Worm (Caenorhabditis elegans): ENCODE data around the gene F22F7.7.

Gene F22F7.7

ce11 chrV:2139918-2140317 lies at the start of gene F22F7.7:
Gene F22F7.7, minus strand, starts transcription at chrV:2140042.
- no peak for TF ChIP-seq cog-1 (tag; optimal IDR thresholded peaks at IDR 0.05)
- no peak for TF ChIP-seq med-1 (GFP tag; optimal IDR thresholded peaks at IDR 0.05; ENCODE audit: insufficient read depth)
- TF ChIP-seq ref-1 (GFP tag; conservative IDR thresholded peaks at IDR 0.05) = no peak
- TF ChIP-seq ztf-23 (GFP tag; IDR thresholded peaks at IDR 0.05) = no peak
- TF ChIP-seq tab-1 (GFP tag; IDR thresholded peaks at IDR 0.05) = no peak
- TF ChIP-seq flt-1 (GFP tag; IDR thresholded peaks at IDR 0.05) = no peak
- no peak for TF ChIP-seq ztf-29 (GFP tag; IDR thresholded peaks at IDR 0.05)
- no peak for TF ChIP-seq T22C8.4 (GFP tag; IDR thresholded peaks at IDR 0.05)
- no peak for TF ChIP-seq klf-2 (GFP tag; conservative IDR thresholded peaks at IDR 0.05)

ce11 chrV:2187864-2188345 lies 48.1 kb upstream of the F22F7.7 start, which contains the start of gene Y5H2B.3:
Gene Y5H2B.3, plus strand, starts transcription at chrV:2188295.
- TF ChIP-seq tab-1 (GFP tag; IDR thresholded peaks at IDR 0.05) = no peak
- TF ChIP-seq T22C8.4 (GFP tag; IDR thresholded peaks at IDR 0.05) = no peak
- no peak for TF ChIP-seq klf-2 (GFP tag; conservative IDR thresholded peaks at IDR 0.05)
- TF ChIP-seq ztf-23 (GFP tag; IDR thresholded peaks at IDR 0.05) = no peak
- no peak for TF ChIP-seq ref-1 (GFP tag; conservative IDR thresholded peaks at IDR 0.05)
- no peak for TF ChIP-seq flt-1 (GFP tag; IDR thresholded peaks at IDR 0.05)
- no peak for TF ChIP-seq cog-1 (tag; optimal IDR thresholded peaks at IDR 0.05)

- TF ChIP-seq cog-1 (tag; optimal IDR thresholded peaks at IDR 0.05) (no peak), ztf-23 (GFP tag; IDR thresholded peaks at IDR 0.05) (peak; percentile 98), tab-1 (GFP tag; IDR thresholded peaks at IDR 0.05) (no peak), ref-1 (GFP tag; conservative IDR thresholded peaks at IDR 0.05) (no peak), flt-1 (GFP tag; IDR thresholded peaks at IDR 0.05) (no peak)
Measured at ce11 chrV:2185486-2185885, 45.6 kb upstream of the F22F7.7 start.

ce11 chrV:2183162-2183561 lies 43.3 kb upstream of the F22F7.7 start, which contains the start of gene cyp-33C2:
Gene cyp-33C2, plus strand, starts transcription at chrV:2183488.
- no peak for TF ChIP-seq tab-1 (GFP tag; IDR thresholded peaks at IDR 0.05)
- no peak for TF ChIP-seq cog-1 (tag; optimal IDR thresholded peaks at IDR 0.05)
- TF ChIP-seq ztf-29 (GFP tag; IDR thresholded peaks at IDR 0.05) = no peak
- no peak for TF ChIP-seq klf-2 (GFP tag; conservative IDR thresholded peaks at IDR 0.05)
- TF ChIP-seq T22C8.4 (GFP tag; IDR thresholded peaks at IDR 0.05) = no peak
- TF ChIP-seq flt-1 (GFP tag; IDR thresholded peaks at IDR 0.05) = no peak
- no peak for TF ChIP-seq ref-1 (GFP tag; conservative IDR thresholded peaks at IDR 0.05)
- TF ChIP-seq ztf-23 (GFP tag; IDR thresholded peaks at IDR 0.05) = no peak
- TF ChIP-seq med-1 (GFP tag; optimal IDR thresholded peaks at IDR 0.05; ENCODE audit: insufficient read depth) = no peak

- no peak for TF ChIP-seq ref-1 (GFP tag; conservative IDR thresholded peaks at IDR 0.05)
- TF ChIP-seq ztf-29 (GFP tag; IDR thresholded peaks at IDR 0.05) = no peak
- TF ChIP-seq med-1 (GFP tag; optimal IDR thresholded peaks at IDR 0.05; ENCODE audit: insufficient read depth) = no peak
- no peak for TF ChIP-seq tab-1 (GFP tag; IDR thresholded peaks at IDR 0.05)
- no peak for TF ChIP-seq cog-1 (tag; optimal IDR thresholded peaks at IDR 0.05)
- no peak for TF ChIP-seq ztf-23 (GFP tag; IDR thresholded peaks at IDR 0.05)
- no peak for TF ChIP-seq flt-1 (GFP tag; IDR thresholded peaks at IDR 0.05)
- TF ChIP-seq klf-2 (GFP tag; conservative IDR thresholded peaks at IDR 0.05) = no peak
- no peak for TF ChIP-seq T22C8.4 (GFP tag; IDR thresholded peaks at IDR 0.05)
Measured at ce11 chrV:2181738-2182137, 41.9 kb upstream of the F22F7.7 start, which contains the start of gene srbc-16. Gene srbc-16, plus strand, starts transcription at chrV:2182038.

- TF ChIP-seq T22C8.4 (GFP tag; IDR thresholded peaks at IDR 0.05) = no peak
- no peak for TF ChIP-seq flt-1 (GFP tag; IDR thresholded peaks at IDR 0.05)
- no peak for TF ChIP-seq cog-1 (tag; optimal IDR thresholded peaks at IDR 0.05)
- TF ChIP-seq ztf-29 (GFP tag; IDR thresholded peaks at IDR 0.05) = no peak
Measured at ce11 chrV:2179214-2179613, 39.4 kb upstream of the F22F7.7 start, which contains the start of gene cyp-33C1. Gene cyp-33C1, plus strand, starts transcription at chrV:2179514.

ce11 chrV:2177307-2177764 lies 37.5 kb upstream of the F22F7.7 start, which contains the start of gene srbc-17:
Gene srbc-17, plus strand, starts transcription at chrV:2177714.
- TF ChIP-seq klf-2 (GFP tag; conservative IDR thresholded peaks at IDR 0.05) (no peak), T22C8.4 (GFP tag; IDR thresholded peaks at IDR 0.05) (no peak), ztf-23 (GFP tag; IDR thresholded peaks at IDR 0.05) (no peak), cog-1 (tag; optimal IDR thresholded peaks at IDR 0.05) (no peak), ztf-29 (GFP tag; IDR thresholded peaks at IDR 0.05) (no peak), flt-1 (GFP tag; IDR thresholded peaks at IDR 0.05) (no peak), med-1 (GFP tag; optimal IDR thresholded peaks at IDR 0.05; ENCODE audit: insufficient read depth) (no peak), ref-1 (GFP tag; conservative IDR thresholded peaks at IDR 0.05) (no peak), tab-1 (GFP tag; IDR thresholded peaks at IDR 0.05) (no peak)

ce11 chrV:2175242-2175641 lies 35.4 kb upstream of the F22F7.7 start, which contains the start of gene C45H4.18:
Gene C45H4.18, plus strand, starts transcription at chrV:2175542.
- TF ChIP-seq klf-2 (GFP tag; conservative IDR thresholded peaks at IDR 0.05) = no peak
- no peak for TF ChIP-seq cog-1 (tag; optimal IDR thresholded peaks at IDR 0.05)
- no peak for TF ChIP-seq ref-1 (GFP tag; conservative IDR thresholded peaks at IDR 0.05)
- no peak for TF ChIP-seq flt-1 (GFP tag; IDR thresholded peaks at IDR 0.05)
- TF ChIP-seq med-1 (GFP tag; optimal IDR thresholded peaks at IDR 0.05; ENCODE audit: insufficient read depth) = no peak

ce11 chrV:2174465-2174864 lies 34.6 kb upstream of the F22F7.7 start:
- TF ChIP-seq flt-1 (GFP tag; IDR thresholded peaks at IDR 0.05) (no peak), ztf-23 (GFP tag; IDR thresholded peaks at IDR 0.05) (no peak), cog-1 (tag; optimal IDR thresholded peaks at IDR 0.05) (no peak), T22C8.4 (GFP tag; IDR thresholded peaks at IDR 0.05) (no peak), ztf-29 (GFP tag; IDR thresholded peaks at IDR 0.05) (no peak), klf-2 (GFP tag; conservative IDR thresholded peaks at IDR 0.05) (no peak), med-1 (GFP tag; optimal IDR thresholded peaks at IDR 0.05; ENCODE audit: insufficient read depth) (no peak), tab-1 (GFP tag; IDR thresholded peaks at IDR 0.05) (no peak), ref-1 (GFP tag; conservative IDR thresholded peaks at IDR 0.05) (no peak)

ce11 chrV:2166679-2167078 lies 26.8 kb upstream of the F22F7.7 start, which contains the start of gene srbc-19:
Gene srbc-19, minus strand, starts transcription at chrV:2166779.
- TF ChIP-seq ztf-23 (GFP tag; IDR thresholded peaks at IDR 0.05) (no peak), cog-1 (tag; optimal IDR thresholded peaks at IDR 0.05) (no peak), tab-1 (GFP tag; IDR thresholded peaks at IDR 0.05) (no peak), T22C8.4 (GFP tag; IDR thresholded peaks at IDR 0.05) (no peak), ztf-29 (GFP tag; IDR thresholded peaks at IDR 0.05) (no peak), ref-1 (GFP tag; conservative IDR thresholded peaks at IDR 0.05) (no peak), med-1 (GFP tag; optimal IDR thresholded peaks at IDR 0.05; ENCODE audit: insufficient read depth) (no peak), flt-1 (GFP tag; IDR thresholded peaks at IDR 0.05) (no peak), klf-2 (GFP tag; conservative IDR thresholded peaks at IDR 0.05) (no peak)
